Worm (Caenorhabditis elegans) whole organism, L2 larva: ENCODE results near the gene spe-41.

Source experiments
- C34F6.9 ChIP-seq: fragments of 150-350 bp; optimal IDR thresholded peaks from 2 replicates; lab custom pipeline; 2014; ENCODE audit warnings: missing biosample characterization, missing genetic modification characterization
- F13H6.1 ChIP-seq: sonication (generic microtip); optimal IDR thresholded peaks from 2 replicates; lab custom pipeline; 2016; ENCODE audit warnings: missing genetic modification characterization, missing compliant biosample characterization
- ZK546.5 ChIP-seq: sonication (generic microtip); optimal IDR thresholded peaks from 2 replicates; lab custom pipeline; 2017; ENCODE audit warnings: missing biosample characterization, missing genetic modification characterization
- alr-1 ChIP-seq: fragments of 150-350 bp; optimal IDR thresholded peaks from 2 replicates; lab custom pipeline; 2014; ENCODE audit warnings: missing biosample characterization, missing genetic modification characterization
- aly-2 ChIP-seq: fragments of 150-350 bp; optimal IDR thresholded peaks from 2 replicates; lab custom pipeline; 2014; ENCODE audit warnings: missing biosample characterization, missing genetic modification characterization
- ama-1 ChIP-seq: fragments of 150-350 bp; optimal IDR thresholded peaks from 2 replicates; lab custom pipeline; 2018; ENCODE audit warnings: inconsistent platforms
- blmp-1 ChIP-seq: sonication (generic microtip); optimal IDR thresholded peaks from 2 replicates; lab custom pipeline; 2017; ENCODE audit warnings: missing genetic modification characterization, mild to moderate bottlenecking, missing compliant biosample characterization, antibody characterized with exemption, moderate library complexity; ENCODE audit not compliant: insufficient read depth
- ceh-16 ChIP-seq: fragments of 150-350 bp; optimal IDR thresholded peaks from 2 replicates; lab custom pipeline; 2014; ENCODE audit warnings: missing biosample characterization, missing genetic modification characterization
- ceh-82 ChIP-seq: fragments of 150-350 bp; optimal IDR thresholded peaks from 2 replicates; lab custom pipeline; 2014; ENCODE audit warnings: missing biosample characterization, missing genetic modification characterization
- dmd-4 ChIP-seq: sonication (generic microtip); optimal IDR thresholded peaks from 2 replicates; lab custom pipeline; 2017; ENCODE audit warnings: missing biosample characterization, missing genetic modification characterization
- egl-27 ChIP-seq: sonication (generic microtip); optimal IDR thresholded peaks from 3 replicates; lab custom pipeline; 2017; ENCODE audit warnings: missing biosample characterization, missing genetic modification reagents, missing genetic modification characterization
- elt-1 ChIP-seq: fragments of 150-350 bp; optimal IDR thresholded peaks from 2 replicates; lab custom pipeline; 2014; ENCODE audit warnings: missing biosample characterization, missing genetic modification characterization
- fos-1 ChIP-seq: fragments of 150-350 bp; optimal IDR thresholded peaks from 2 replicates; lab custom pipeline; 2014; ENCODE audit warnings: missing biosample characterization, missing genetic modification characterization
- gmeb-1 ChIP-seq: fragments of 150-350 bp; optimal IDR thresholded peaks from 2 replicates; lab custom pipeline; 2014; ENCODE audit warnings: missing biosample characterization, missing genetic modification characterization
- lin-11 ChIP-seq: fragments of 150-350 bp; sonication (generic microtip); optimal IDR thresholded peaks from 2 replicates; lab custom pipeline; 2014; ENCODE audit warnings: missing biosample characterization, missing genetic modification characterization, inconsistent platforms, mixed read lengths
- lin-39 ChIP-seq: fragments of 150-350 bp; optimal IDR thresholded peaks from 2 replicates; lab custom pipeline; 2014; ENCODE audit warnings: missing biosample characterization, missing genetic modification reagents, missing genetic modification characterization
- mab-5 ChIP-seq: fragments of 150-350 bp; optimal IDR thresholded peaks from 2 replicates; lab custom pipeline; 2014; ENCODE audit warnings: missing biosample characterization, missing genetic modification characterization
- mbf-1 ChIP-seq: sonication (generic microtip); optimal IDR thresholded peaks from 2 replicates; lab custom pipeline; 2017; ENCODE audit warnings: missing biosample characterization, missing genetic modification characterization
- mdl-1 ChIP-seq, 2 experiments: fragments of 150-350 bp in 1 of 2; sonication (generic microtip) in 1 of 2; optimal IDR thresholded peaks; 2 replicates each; lab custom pipeline; 2017; ENCODE audit warnings: missing biosample characterization in 2 of 2, missing genetic modification characterization in 2 of 2
- nhr-10 ChIP-seq: sonication (generic microtip); optimal IDR thresholded peaks from 2 replicates; lab custom pipeline; 2017; ENCODE audit warnings: missing biosample characterization, missing genetic modification characterization
- nhr-11 ChIP-seq: fragments of 150-350 bp; optimal IDR thresholded peaks from 2 replicates; lab custom pipeline; 2014; ENCODE audit warnings: missing biosample characterization, missing genetic modification characterization
- nhr-12 ChIP-seq: fragments of 150-350 bp; optimal IDR thresholded peaks from 2 replicates; lab custom pipeline; 2014; ENCODE audit warnings: missing biosample characterization, missing genetic modification characterization
- nhr-23 ChIP-seq: fragments of 150-350 bp; optimal IDR thresholded peaks from 2 replicates; lab custom pipeline; 2014; ENCODE audit warnings: missing biosample characterization, missing genetic modification reagents, missing genetic modification characterization
- nhr-237 ChIP-seq: fragments of 150-350 bp; optimal IDR thresholded peaks from 2 replicates; lab custom pipeline; 2014; ENCODE audit warnings: missing biosample characterization, missing genetic modification characterization
- nhr-25 ChIP-seq: fragments of 150-350 bp; sonication (generic microtip); optimal IDR thresholded peaks from 3 replicates; lab custom pipeline; 2014; ENCODE audit warnings: missing biosample characterization, missing genetic modification characterization
- nhr-6 ChIP-seq: fragments of 150-350 bp; optimal IDR thresholded peaks from 2 replicates; lab custom pipeline; 2014; ENCODE audit warnings: missing biosample characterization, missing genetic modification characterization
- skn-1 ChIP-seq: sonication (generic microtip); optimal IDR thresholded peaks from 2 replicates; lab custom pipeline; 2017; ENCODE audit warnings: missing biosample characterization, missing genetic modification characterization
- sma-3 ChIP-seq: sonication (generic microtip); optimal IDR thresholded peaks from 2 replicates; lab custom pipeline; 2016; ENCODE audit warnings: missing genetic modification reagents, missing genetic modification characterization, missing compliant biosample characterization
- sma-9 ChIP-seq, 2 experiments: fragments of 150-350 bp in 1 of 2; sonication (generic microtip) in 1 of 2; optimal IDR thresholded peaks; 2 replicates each; lab custom pipeline; 2014 to 2016; ENCODE audit warnings: missing genetic modification characterization in 2 of 2, mild to moderate bottlenecking in 1 of 2, missing biosample characterization in 1 of 2, missing compliant biosample characterization in 1 of 2, missing genetic modification reagents in 1 of 2, moderate library complexity in 1 of 2
- unc-55 ChIP-seq: fragments of 150-350 bp; sonication (generic microtip); optimal IDR thresholded peaks from 3 replicates; lab custom pipeline; 2014; ENCODE audit warnings: missing biosample characterization, missing genetic modification reagents, missing genetic modification characterization
- zag-1 ChIP-seq: fragments of 150-350 bp; optimal IDR thresholded peaks from 2 replicates; lab custom pipeline; 2014; ENCODE audit warnings: missing biosample characterization, missing genetic modification characterization
- ztf-1 ChIP-seq: fragments of 200-800 bp; sonication (Bioruptor generic); conservative IDR thresholded peaks from 2 replicates; pipeline ENCODE4 v1.3.6; 2022; ENCODE audit warnings: missing genetic modification characterization, missing compliant biosample characterization
- ztf-4 ChIP-seq: fragments of 150-350 bp; optimal IDR thresholded peaks from 2 replicates; lab custom pipeline; 2014; ENCODE audit warnings: missing biosample characterization, missing genetic modification characterization

The spe-41 gene

ce11 chrIII:3430667-3431066, 13.3 kb downstream of the spe-41 start:
- TF ChIP-seq skn-1 (tag; lab: Kevin White, UChicago): no peak
- TF ChIP-seq lin-11: no peak
- no peak for TF ChIP-seq alr-1 (tag; lab: Kevin White, UChicago)
- no peak for TF ChIP-seq ceh-16 (tag; lab: Kevin White, UChicago)
- TF ChIP-seq sma-9 (GFP tag; optimal IDR thresholded peaks at IDR 0.05; lab: Kevin White, UChicago): no peak
- TF ChIP-seq sma-9 (tag; optimal IDR thresholded peaks at IDR 0.05; lab: Kevin White, UChicago): no peak
- TF ChIP-seq nhr-10 (tag; lab: Kevin White, UChicago): no peak
- TF ChIP-seq F13H6.1 (tag; lab: Kevin White, UChicago): no peak
- no peak for TF ChIP-seq ceh-82
- no peak for TF ChIP-seq C34F6.9 (tag; lab: Kevin White, UChicago)
- no peak for TF ChIP-seq nhr-23 (tag; lab: Kevin White, UChicago)
- TF ChIP-seq unc-55: no peak
- no peak for TF ChIP-seq blmp-1 (tag; lab: Kevin White, UChicago)
- no peak for TF ChIP-seq mab-5 (tag; lab: Kevin White, UChicago)
- no peak for TF ChIP-seq fos-1 (tag; lab: Kevin White, UChicago)
- TF ChIP-seq gmeb-1: no peak
- TF ChIP-seq, all 48 proteins: peak for 0

DNA sequence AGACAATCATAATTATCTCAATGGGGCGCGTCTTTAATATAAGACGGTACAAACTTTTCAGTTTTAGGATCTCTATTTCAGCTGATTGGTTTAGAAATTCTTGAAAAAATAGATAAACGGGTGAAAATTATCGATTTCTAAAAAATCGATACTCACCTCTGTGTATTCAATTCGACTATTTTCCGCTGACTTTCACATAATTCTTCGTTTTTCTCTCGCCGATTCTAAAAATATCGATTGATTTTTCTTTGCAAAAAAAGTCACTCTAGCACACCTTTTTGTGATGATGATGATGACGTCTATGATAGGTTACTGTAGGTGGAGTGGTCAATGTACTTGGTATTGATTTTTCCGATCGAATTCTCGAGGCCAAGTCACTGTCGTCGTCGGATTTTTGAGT, 14.2 kb downstream of the spe-41 start:
- TF ChIP-seq nhr-23 (tag; lab: Kevin White, UChicago) (no peak), alr-1 (tag; lab: Kevin White, UChicago) (no peak), ztf-1 (GFP tag; lab: Robert Waterston, UW) (no peak), sma-3 (no peak)
- TF ChIP-seq, all 48 proteins: peak for 0

DNA sequence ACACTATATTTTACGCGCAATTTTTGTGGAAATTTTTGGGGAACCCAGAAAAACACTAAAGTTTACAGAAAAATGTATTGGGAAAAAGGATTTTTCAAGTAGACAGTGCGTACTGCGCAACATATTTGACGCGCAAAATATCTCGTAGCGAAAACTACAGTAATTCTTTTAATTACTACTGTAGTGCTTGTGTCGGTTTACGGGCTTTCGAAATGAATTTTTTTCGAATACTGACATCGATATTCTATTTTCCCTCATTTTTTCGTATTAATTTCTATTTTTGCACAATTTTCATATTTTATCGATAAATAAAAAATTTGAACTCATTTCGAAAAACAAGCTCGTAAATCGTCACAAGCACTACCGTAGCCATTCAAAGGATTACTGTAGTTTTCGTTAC, 15.4 kb downstream of the spe-41 start:
- no peak for TF ChIP-seq mdl-1 (tag; optimal IDR thresholded peaks at IDR 0.05; lab: Kevin White, UChicago)
- TF ChIP-seq mab-5 (tag; lab: Kevin White, UChicago): no peak
- TF ChIP-seq nhr-10 (tag; lab: Kevin White, UChicago): no peak
- no peak for TF ChIP-seq blmp-1 (tag; lab: Kevin White, UChicago)
- TF ChIP-seq C34F6.9 (tag; lab: Kevin White, UChicago): no peak
- no peak for TF ChIP-seq lin-11
- TF ChIP-seq ztf-4 (tag; lab: Kevin White, UChicago): no peak
- no peak for TF ChIP-seq F13H6.1 (tag; lab: Kevin White, UChicago)

DNA sequence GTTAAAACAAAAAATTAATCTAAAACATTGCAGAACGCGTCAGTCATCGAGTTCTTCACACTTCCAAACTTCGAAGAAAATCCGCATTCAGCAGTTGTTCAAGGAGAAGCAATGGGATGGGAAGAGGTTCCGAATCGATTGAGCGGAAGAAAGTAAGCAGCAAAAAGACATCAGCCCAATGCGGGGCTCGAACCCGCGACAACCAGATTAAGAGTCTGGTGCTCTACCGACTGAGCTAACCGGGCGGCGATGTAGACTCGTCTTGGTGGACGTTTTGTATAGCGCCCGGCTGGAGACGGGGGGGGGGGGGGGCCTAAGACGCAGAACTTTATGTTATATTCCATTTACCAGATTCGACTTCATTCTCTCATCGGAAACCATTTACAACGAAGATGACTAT, 17.3 kb downstream of the spe-41 start:
- TF ChIP-seq mbf-1 (tag; lab: Kevin White, UChicago) (no peak), aly-2 (no peak), alr-1 (tag; lab: Kevin White, UChicago) (no peak), elt-1 (no peak), nhr-6 (tag; lab: Kevin White, UChicago) (no peak), ceh-82 (no peak), ama-1 (lab: Kevin White, UChicago) (no peak), mab-5 (tag; lab: Kevin White, UChicago) (no peak), nhr-237 (tag; lab: Kevin White, UChicago) (no peak), nhr-23 (tag; lab: Kevin White, UChicago) (no peak), F13H6.1 (tag; lab: Kevin White, UChicago) (no peak), ztf-4 (tag; lab: Kevin White, UChicago) (no peak), lin-11 (no peak), lin-39 (tag; lab: Kevin White, UChicago) (no peak), ztf-1 (GFP tag; lab: Robert Waterston, UW) (no peak), nhr-12 (tag; lab: Kevin White, UChicago) (no peak), nhr-25 (tag; lab: Kevin White, UChicago) (no peak), ZK546.5 (tag; lab: Kevin White, UChicago) (no peak), sma-3 (no peak)

DNA sequence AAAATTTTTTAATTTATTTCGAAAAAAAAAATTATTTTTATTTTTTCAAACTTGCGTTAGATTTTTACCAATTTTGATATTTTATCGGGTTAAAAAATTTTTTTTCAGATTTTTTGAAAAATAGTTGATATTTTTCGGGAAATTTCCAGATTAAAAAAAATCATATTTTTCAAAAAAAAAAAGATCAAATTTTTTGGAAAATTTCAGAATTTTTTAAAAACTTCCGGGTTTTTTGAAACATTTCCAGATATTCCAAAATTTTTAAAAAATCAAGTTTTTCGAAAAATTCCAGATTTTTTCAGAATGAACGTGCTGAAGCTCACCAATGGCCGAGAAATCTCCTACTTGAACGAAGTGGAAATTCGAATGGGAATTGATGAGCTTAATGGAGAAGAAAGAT, 18.6 kb downstream of the spe-41 start, which contains the start of gene metl-18:
TSS of gene metl-18 (plus strand) at position 301 of the 400 bp plus-strand sequence.
- TF ChIP-seq ztf-1 (GFP tag; lab: Robert Waterston, UW) (no peak), dmd-4 (tag; lab: Kevin White, UChicago) (no peak), ztf-4 (tag; lab: Kevin White, UChicago) (no peak), nhr-11 (tag; lab: Kevin White, UChicago) (no peak), ama-1 (lab: Kevin White, UChicago) (no peak), F13H6.1 (tag; lab: Kevin White, UChicago) (no peak), alr-1 (tag; lab: Kevin White, UChicago) (no peak), egl-27 (tag; lab: Kevin White, UChicago) (no peak), nhr-25 (tag; lab: Kevin White, UChicago) (no peak), C34F6.9 (tag; lab: Kevin White, UChicago) (no peak), skn-1 (tag; lab: Kevin White, UChicago) (no peak), aly-2 (no peak), zag-1 (no peak), lin-39 (tag; lab: Kevin White, UChicago) (no peak), nhr-10 (tag; lab: Kevin White, UChicago) (no peak), nhr-12 (tag; lab: Kevin White, UChicago) (no peak)
